Fruit fly (Drosophila melanogaster) whole organism, embryonic: ENCODE measurements around the gene f-cup.

Experiments
- Atf-2 ChIP-seq: fragments of 200-800 bp; sonication (Bioruptor generic); optimal IDR thresholded peaks from 2 replicates; lab custom pipeline; 2016; ENCODE audit warnings: missing biosample characterization, missing genetic modification characterization
- BtbVII ChIP-seq: fragments of 200-800 bp; sonication (Bioruptor generic); optimal IDR thresholded peaks from 3 replicates; lab custom pipeline; 2017; ENCODE audit warnings: missing biosample characterization, mild to moderate bottlenecking, missing genetic modification characterization
- CG10147 ChIP-seq: fragments of 200-800 bp; sonication (Bioruptor generic); optimal IDR thresholded peaks from 2 replicates; lab custom pipeline; 2019; ENCODE audit warnings: missing biosample characterization, mild to moderate bottlenecking, missing genetic modification characterization, moderate library complexity
- CG10321 ChIP-seq: fragments of 200-800 bp; sonication (Bioruptor generic); IDR thresholded peaks from 2 replicates; pipeline ENCODE4 v1.3.6; 2022; ENCODE audit warnings: missing biosample characterization, missing genetic modification characterization
- CG10979 ChIP-seq: fragments of 200-800 bp; sonication (Bioruptor generic); optimal IDR thresholded peaks from 2 replicates; lab custom pipeline; 2018; ENCODE audit warnings: missing biosample characterization, mild to moderate bottlenecking, missing genetic modification characterization, moderate library complexity
- CG11456 ChIP-seq: fragments of 200-800 bp; sonication (Bioruptor generic); IDR thresholded peaks from 3 replicates; pipeline ENCODE4 v1.3.6; 2022; ENCODE audit warnings: missing biosample characterization, missing genetic modification characterization
- CG15011 ChIP-seq: fragments of 200-800 bp; sonication (Bioruptor generic); optimal IDR thresholded peaks from 3 replicates; lab custom pipeline; 2018; ENCODE audit warnings: missing biosample characterization, mild to moderate bottlenecking, missing genetic modification characterization
- CG15601 ChIP-seq: fragments of 200-800 bp; sonication (Bioruptor generic); optimal IDR thresholded peaks from 3 replicates; lab custom pipeline; 2019; ENCODE audit warnings: missing biosample characterization, mild to moderate bottlenecking, missing genetic modification characterization, moderate library complexity
- CG17359 ChIP-seq: fragments of 200-800 bp; sonication (Bioruptor generic); optimal IDR thresholded peaks from 3 replicates; lab custom pipeline; 2018; ENCODE audit warnings: missing biosample characterization, mild to moderate bottlenecking, missing genetic modification characterization, moderate library complexity
- CG17912 ChIP-seq: fragments of 200-800 bp; sonication (Bioruptor generic); optimal IDR thresholded peaks from 2 replicates; lab custom pipeline; 2018; ENCODE audit warnings: missing biosample characterization, mild to moderate bottlenecking, missing genetic modification characterization
- CG32772 ChIP-seq: fragments of 200-800 bp; sonication (Bioruptor generic); IDR thresholded peaks from 2 replicates; pipeline ENCODE4 v1.3.6; 2022; ENCODE audit warnings: missing biosample characterization, missing genetic modification characterization
- CG6175 ChIP-seq: fragments of 200-800 bp; sonication (Bioruptor generic); IDR thresholded peaks from 3 replicates; pipeline ENCODE4 v1.3.6; 2022; ENCODE audit warnings: missing biosample characterization, missing genetic modification characterization
- CG8281 ChIP-seq: fragments of 200-800 bp; sonication (Bioruptor generic); optimal IDR thresholded peaks from 2 replicates; lab custom pipeline; 2018; ENCODE audit warnings: missing biosample characterization, mild to moderate bottlenecking, missing genetic modification characterization, moderate library complexity
- CG9797 ChIP-seq: fragments of 200-800 bp; sonication (Bioruptor generic); optimal IDR thresholded peaks from 3 replicates; lab custom pipeline; 2018; ENCODE audit warnings: missing biosample characterization, mild to moderate bottlenecking, missing genetic modification characterization
- Chrac-16 ChIP-seq: fragments of 200-800 bp; sonication (Bioruptor generic); optimal IDR thresholded peaks from 3 replicates; lab custom pipeline; 2016; ENCODE audit warnings: missing biosample characterization, missing genetic modification characterization
- D19B ChIP-seq: fragments of 200-800 bp; sonication (Bioruptor generic); optimal IDR thresholded peaks from 2 replicates; lab custom pipeline; 2017; ENCODE audit warnings: missing biosample characterization, mild to moderate bottlenecking, missing genetic modification characterization
- Fer1 ChIP-seq: fragments of 200-800 bp; sonication (Bioruptor generic); optimal IDR thresholded peaks from 2 replicates; lab custom pipeline; 2017; ENCODE audit warnings: missing biosample characterization, mild to moderate bottlenecking, missing genetic modification characterization
- H15 ChIP-seq: fragments of 200-800 bp; sonication (Bioruptor generic); IDR thresholded peaks from 3 replicates; pipeline ENCODE4 v1.3.6; 2022; ENCODE audit warnings: missing biosample characterization, missing genetic modification characterization
- Jarid2 ChIP-seq: fragments of 200-800 bp; sonication (Bioruptor generic); optimal IDR thresholded peaks from 3 replicates; lab custom pipeline; 2017; ENCODE audit warnings: mild to moderate bottlenecking, missing biosample characterization, missing genetic modification reagents, missing genetic modification characterization
- MBD-R2 ChIP-seq: fragments of 200-800 bp; sonication (Bioruptor generic); IDR thresholded peaks from 2 replicates; pipeline ENCODE4 v1.3.6; 2022; ENCODE audit warnings: missing biosample characterization, missing genetic modification characterization
- MESR4 ChIP-seq: fragments of 200-800 bp; sonication (Bioruptor generic); optimal IDR thresholded peaks from 2 replicates; lab custom pipeline; 2018; ENCODE audit warnings: missing biosample characterization, mild to moderate bottlenecking, missing genetic modification characterization, moderate library complexity
- Myb ChIP-seq: fragments of 200-800 bp; sonication (Bioruptor generic); optimal IDR thresholded peaks from 2 replicates; lab custom pipeline; 2016; ENCODE audit warnings: missing biosample characterization, missing genetic modification characterization
- NK7.1 ChIP-seq: fragments of 200-800 bp; sonication (Bioruptor generic); optimal IDR thresholded peaks from 3 replicates; lab custom pipeline; 2016; ENCODE audit warnings: missing biosample characterization, missing genetic modification characterization
- Oli ChIP-seq: fragments of 200-800 bp; sonication (Bioruptor generic); optimal IDR thresholded peaks from 2 replicates; lab custom pipeline; 2018; ENCODE audit warnings: missing biosample characterization, mild to moderate bottlenecking, missing genetic modification characterization, moderate library complexity
- Sry-β ChIP-seq: fragments of 200-800 bp; sonication (Bioruptor generic); optimal IDR thresholded peaks from 2 replicates; lab custom pipeline; 2018; ENCODE audit warnings: missing biosample characterization, mild to moderate bottlenecking, missing genetic modification characterization, moderate library complexity
- Stat92E ChIP-seq, 3 experiments: fragments of >200 bp in 2 of 3; fragments of 200-800 bp in 1 of 3; sonication (Bioruptor generic) in 1 of 3; optimal IDR thresholded peaks; 2 replicates each; lab custom pipeline; 2017 to 2019; ENCODE audit warnings: missing biosample characterization in 3 of 3, missing genetic modification characterization in 3 of 3, mild to moderate bottlenecking in 1 of 3, moderate library complexity in 1 of 3
- YL-1 ChIP-seq: fragments of 200-800 bp; sonication (Bioruptor generic); optimal IDR thresholded peaks from 3 replicates; lab custom pipeline; 2017; ENCODE audit warnings: missing biosample characterization, mild to moderate bottlenecking, missing genetic modification characterization
- ap ChIP-seq: fragments of 200-800 bp; sonication (Bioruptor generic); IDR thresholded peaks from 2 replicates; pipeline ENCODE4 v1.3.6; 2022; ENCODE audit warnings: missing biosample characterization, missing genetic modification characterization
- bigmax ChIP-seq: fragments of 200-800 bp; sonication (Bioruptor generic); optimal IDR thresholded peaks from 2 replicates; lab custom pipeline; 2018; ENCODE audit warnings: missing biosample characterization, mild to moderate bottlenecking, missing genetic modification characterization
- bsh ChIP-seq, 2 experiments: fragments of 200-800 bp; sonication (Bioruptor generic); optimal IDR thresholded peaks; 2 replicates each; lab custom pipeline; 2017 to 2018; ENCODE audit warnings: mild to moderate bottlenecking in 2 of 2, missing biosample characterization in 2 of 2, missing genetic modification characterization in 2 of 2, moderate library complexity in 1 of 2
- dati ChIP-seq: fragments of 200-800 bp; sonication (Bioruptor generic); IDR thresholded peaks from 2 replicates; pipeline ENCODE4 v1.3.6; 2022; ENCODE audit warnings: missing biosample characterization, missing genetic modification characterization
- fd102C ChIP-seq: fragments of 200-800 bp; sonication (Bioruptor generic); optimal IDR thresholded peaks from 2 replicates; lab custom pipeline; 2018; ENCODE audit warnings: missing biosample characterization, mild to moderate bottlenecking, missing genetic modification characterization, moderate library complexity
- fu2 ChIP-seq: fragments of 200-800 bp; sonication (Bioruptor generic); optimal IDR thresholded peaks from 2 replicates; lab custom pipeline; 2016; ENCODE audit warnings: missing biosample characterization, missing genetic modification characterization
- gfzf ChIP-seq: fragments of 200-800 bp; sonication (Bioruptor generic); optimal IDR thresholded peaks from 2 replicates; lab custom pipeline; 2016; ENCODE audit warnings: missing biosample characterization, mild to moderate bottlenecking, missing genetic modification characterization, moderate library complexity
- grau ChIP-seq: fragments of 200-800 bp; optimal IDR thresholded peaks from 3 replicates; lab custom pipeline; 2019; ENCODE audit warnings: missing biosample characterization, mild to moderate bottlenecking, missing genetic modification characterization, moderate library complexity
- jing ChIP-seq: fragments of 200-800 bp; sonication (Bioruptor generic); optimal IDR thresholded peaks from 2 replicates; lab custom pipeline; 2018; ENCODE audit warnings: missing biosample characterization, mild to moderate bottlenecking, missing genetic modification characterization
- kah ChIP-seq: fragments of 200-800 bp; sonication (Bioruptor generic); optimal IDR thresholded peaks from 2 replicates; lab custom pipeline; 2018; ENCODE audit warnings: missing biosample characterization, mild to moderate bottlenecking, missing genetic modification characterization
- klu ChIP-seq: fragments of 200-800 bp; sonication (Bioruptor generic); IDR thresholded peaks from 2 replicates; pipeline ENCODE4 v1.3.6; 2022; ENCODE audit warnings: missing biosample characterization, missing genetic modification characterization
- knrl ChIP-seq: fragments of 200-800 bp; sonication (Bioruptor generic); IDR thresholded peaks from 3 replicates; pipeline ENCODE4 v1.3.6; 2022; ENCODE audit warnings: missing biosample characterization, missing genetic modification characterization; ENCODE audit not compliant: partially characterized antibody
- nom ChIP-seq: fragments of 200-800 bp; sonication (Bioruptor generic); optimal IDR thresholded peaks from 2 replicates; lab custom pipeline; 2017; ENCODE audit warnings: missing biosample characterization, missing genetic modification characterization, mild to moderate bottlenecking, moderate library complexity, missing genetic modification reagents
- pita ChIP-seq: fragments of 200-800 bp; sonication (Bioruptor generic); optimal IDR thresholded peaks from 2 replicates; lab custom pipeline; 2017; ENCODE audit warnings: missing biosample characterization, mild to moderate bottlenecking, missing genetic modification characterization
- prd ChIP-seq, 3 experiments: fragments of >200 bp in 2 of 3; fragments of 200-800 bp in 1 of 3; sonication (Bioruptor generic) in 1 of 3; optimal IDR thresholded peaks in 2 of 3; IDR thresholded peaks in 1 of 3; 2 replicates in 2 of 3; 3 replicates in 1 of 3; pipeline versions ENCODE4 v1.3.6 to Lab custom; 2017 to 2022; ENCODE audit warnings: missing biosample characterization in 1 of 3, missing genetic modification characterization in 1 of 3
- ro ChIP-seq: fragments of 200-800 bp; sonication (Bioruptor generic); IDR thresholded peaks from 2 replicates; pipeline ENCODE4 v1.3.6; 2022; ENCODE audit warnings: missing biosample characterization, missing genetic modification characterization
- salm ChIP-seq: fragments of 200-800 bp; sonication (Bioruptor generic); optimal IDR thresholded peaks from 2 replicates; lab custom pipeline; 2018; ENCODE audit warnings: missing biosample characterization, mild to moderate bottlenecking, missing genetic modification characterization
- sens ChIP-seq: fragments of 200-800 bp; sonication (Bioruptor generic); peaks from one replicate; lab custom pipeline; 2016; ENCODE audit warnings: missing biosample characterization, missing genetic modification characterization
- shn ChIP-seq: fragments of 200-800 bp; sonication (Bioruptor generic); optimal IDR thresholded peaks from 3 replicates; lab custom pipeline; 2016; ENCODE audit warnings: missing biosample characterization, missing genetic modification characterization
- slou ChIP-seq: fragments of 200-800 bp; sonication (Bioruptor generic); optimal IDR thresholded peaks from 3 replicates; lab custom pipeline; 2016; ENCODE audit warnings: missing biosample characterization, missing genetic modification characterization
- sr ChIP-seq: fragments of 200-800 bp; sonication (Bioruptor generic); IDR thresholded peaks from 3 replicates; pipeline ENCODE4 v1.3.6; 2022; ENCODE audit warnings: missing biosample characterization, missing genetic modification characterization
- zen2 ChIP-seq: fragments of 200-800 bp; sonication (Bioruptor generic); IDR thresholded peaks from 3 replicates; pipeline ENCODE4 v1.3.6; 2022; ENCODE audit warnings: missing biosample characterization, missing genetic modification characterization; ENCODE audit not compliant: partially characterized antibody

f-cup gene

DNA sequence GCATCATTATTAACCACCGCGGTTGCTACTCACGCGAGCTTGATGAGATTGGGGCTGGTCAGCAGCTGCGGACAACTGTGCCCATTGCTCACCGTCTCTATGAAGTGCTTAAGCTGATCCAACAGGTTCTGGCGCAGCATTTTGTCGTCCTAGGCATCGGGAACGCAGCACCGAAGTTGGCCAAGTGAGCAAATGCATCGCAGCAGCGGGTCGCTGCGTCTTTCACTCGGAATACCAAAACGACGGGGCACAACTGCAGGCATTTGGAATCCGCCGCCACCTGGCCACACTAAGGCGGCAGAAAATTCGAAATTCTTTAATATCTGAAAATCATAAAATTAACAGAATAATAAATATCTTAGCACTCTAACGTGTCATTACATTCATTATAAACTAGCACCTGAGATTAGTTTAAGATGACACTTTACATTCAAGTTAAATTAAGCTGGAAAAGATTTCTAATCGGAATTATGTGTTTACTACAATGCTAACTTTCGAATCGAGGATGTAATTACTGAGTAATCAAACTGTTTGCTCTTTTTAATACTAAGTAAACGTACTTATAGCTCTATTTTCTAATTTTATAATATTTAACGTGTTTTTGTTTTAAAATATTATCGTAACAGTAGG is 17.5 kb downstream of the f-cup start (continued):
- no peak for TF ChIP-seq klu (GFP tag; lab: Robert Waterston, UW)
- TF ChIP-seq CG10321 (GFP tag; lab: Robert Waterston, UW), result no peak
- TF ChIP-seq Oli (tag; lab: Kevin White, UChicago), result no peak
- TF ChIP-seq YL-1, result peak; percentile 1
- TF ChIP-seq dati (GFP tag; lab: Robert Waterston, UW), result no peak
- no peak for TF ChIP-seq MBD-R2 (GFP tag; lab: Robert Waterston, UW)
- TF ChIP-seq nom (GFP tag; lab: Kevin White, UChicago), result peak; percentile 33
- TF ChIP-seq prd (optimal IDR thresholded peaks at IDR 0.05; lab: Kevin White, UChicago), result no peak
- TF ChIP-seq prd (GFP tag; IDR thresholded peaks at IDR 0.05; lab: Robert Waterston, UW), result no peak
- TF ChIP-seq CG8281 (tag; lab: Kevin White, UChicago), result no peak
- peak in 1 of 3 experiments; percentile 64 for TF ChIP-seq Stat92E (GFP tag; optimal IDR thresholded peaks at IDR 0.05; lab: Kevin White, UChicago)
- TF ChIP-seq sens (GFP tag; lab: Kevin White, UChicago), result no peak
- no peak for TF ChIP-seq bigmax (GFP tag; lab: Kevin White, UChicago)
- TF ChIP-seq CG10147 (GFP tag; lab: Kevin White, UChicago), result no peak
- no peak for TF ChIP-seq Atf-2
- TF ChIP-seq gfzf (GFP tag; lab: Kevin White, UChicago), result peak; percentile 86
- no peak for TF ChIP-seq BtbVII (GFP tag; lab: Kevin White, UChicago)
- TF ChIP-seq grau (tag; lab: Kevin White, UChicago), result no peak
- no peak for TF ChIP-seq shn (GFP tag; lab: Kevin White, UChicago)
- TF ChIP-seq slou (GFP tag; lab: Kevin White, UChicago), result no peak
- no peak for TF ChIP-seq Myb (GFP tag; lab: Kevin White, UChicago)
- TF ChIP-seq CG11456 (GFP tag; lab: Robert Waterston, UW), result no peak
- TF ChIP-seq CG15011 (GFP tag; lab: Kevin White, UChicago), result no peak
- no peak for TF ChIP-seq ro (GFP tag; lab: Robert Waterston, UW)
- no peak for TF ChIP-seq ap (GFP tag; lab: Robert Waterston, UW)
- TF ChIP-seq MESR4, result peak; percentile 99
- no peak for TF ChIP-seq CG15601 (tag; lab: Kevin White, UChicago)
- no peak for TF ChIP-seq D19B (GFP tag; lab: Kevin White, UChicago)
- TF ChIP-seq CG10979, result no peak
- no peak for TF ChIP-seq CG32772 (GFP tag; lab: Robert Waterston, UW)
- no peak for TF ChIP-seq fu2 (GFP tag; lab: Kevin White, UChicago)
- TF ChIP-seq Jarid2 (GFP tag; lab: Kevin White, UChicago), result peak; percentile 12
- TF ChIP-seq H15 (GFP tag; lab: Robert Waterston, UW), result no peak
- no peak for TF ChIP-seq zen2 (GFP tag; lab: Robert Waterston, UW)
- no peak for TF ChIP-seq CG17359
- no peak for TF ChIP-seq sr (GFP tag; lab: Robert Waterston, UW)
- no peak for TF ChIP-seq NK7.1
- no peak for TF ChIP-seq Sry-β (GFP tag; lab: Kevin White, UChicago)
- TF ChIP-seq CG17912 (GFP tag; lab: Kevin White, UChicago), result no peak
- no peak for TF ChIP-seq salm (tag; lab: Kevin White, UChicago)
- TF ChIP-seq pita (GFP tag; lab: Kevin White, UChicago), result no peak
- no peak for TF ChIP-seq fd102C (GFP tag; lab: Kevin White, UChicago)
- peak in 1 of 2 experiments; percentile 2 for TF ChIP-seq bsh (GFP tag; optimal IDR thresholded peaks at IDR 0.05; lab: Kevin White, UChicago)
- TF ChIP-seq knrl (GFP tag; lab: Robert Waterston, UW), result 0 out of 3 replicates have a peak, but pooled peaks have one; percentile 21
- TF ChIP-seq Chrac-16, result no peak
- no peak for TF ChIP-seq Fer1 (GFP tag; lab: Kevin White, UChicago)
- no peak for TF ChIP-seq CG6175 (GFP tag; lab: Robert Waterston, UW)
- no peak for TF ChIP-seq jing (GFP tag; lab: Kevin White, UChicago)
- peak; percentile 86 for TF ChIP-seq CG9797
- TF ChIP-seq kah, result no peak
